Worm (Caenorhabditis elegans): Measurements from ENCODE around the gene K02C4.2.

DNA sequence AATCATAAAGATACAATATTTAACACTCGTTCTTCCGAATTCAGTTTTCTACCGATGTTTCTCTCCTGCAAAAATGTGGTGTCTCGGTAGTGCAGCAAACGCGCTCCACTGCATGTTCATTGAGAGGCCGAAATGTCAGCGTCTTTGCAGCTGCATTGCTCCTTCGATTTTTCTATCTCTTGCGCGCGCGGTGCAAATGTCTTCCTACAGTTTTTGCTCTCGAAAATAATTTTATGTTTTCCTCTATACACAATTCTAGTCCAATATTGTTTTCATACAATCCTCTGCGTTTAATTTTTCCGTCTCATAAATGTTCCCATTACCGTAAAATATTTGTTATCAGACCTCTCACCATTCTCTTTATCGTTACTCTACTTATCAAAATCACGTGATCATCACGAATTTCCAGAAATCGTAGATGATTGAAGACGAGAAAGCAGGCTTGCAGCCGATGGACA, 13.2 kb upstream of the K02C4.2 start, which contains the start of gene ufd-2:
- TF ChIP-seq mef-2 (tag; optimal IDR thresholded peaks at IDR 0.05) (no peak), unc-130 (tag; optimal IDR thresholded peaks at IDR 0.05) (peak; percentile 16), lin-14 (GFP tag; optimal IDR thresholded peaks at IDR 0.05) (peak; percentile 80), unc-86 (tag; optimal IDR thresholded peaks at IDR 0.05) (peak; percentile 46), ceh-82 (tag; optimal IDR thresholded peaks at IDR 0.05) (peak; percentile 45 to 76 (median 74)), efl-1 (optimal IDR thresholded peaks at IDR 0.05) (peak; percentile 77 to 81), efl-1 (GFP tag; optimal IDR thresholded peaks at IDR 0.05 in 1 of 2) (peak; percentile 70 to 96), dsc-1 (tag; optimal IDR thresholded peaks at IDR 0.05) (peak; percentile 30), nhr-76 (tag; optimal IDR thresholded peaks at IDR 0.05) (no peak), pqm-1 (tag; optimal IDR thresholded peaks at IDR 0.05) (no peak), lsy-2 (tag; optimal IDR thresholded peaks at IDR 0.05) (peak; percentile 67 to 89), ceh-88 (GFP tag; IDR thresholded peaks at IDR 0.05) (no peak), ztf-4 (tag; optimal IDR thresholded peaks at IDR 0.05) (no peak), nhr-11 (tag; optimal IDR thresholded peaks at IDR 0.05) (no peak)
